Fruit fly (Drosophila melanogaster): ENCODE measurements around the gene Synd.

dm6 chr3R:20835531-20835930 lies 2.9 kb downstream of the Synd start:
- TF ChIP-seq CG34367 (tag; optimal IDR thresholded peaks at IDR 0.05) (no peak), CG4496 (GFP tag; IDR thresholded peaks at IDR 0.05) (no peak), CG12605 (GFP tag; IDR thresholded peaks at IDR 0.05) (no peak), CG9948 (tag; optimal IDR thresholded peaks at IDR 0.05) (no peak), CG14655 (GFP tag; optimal IDR thresholded peaks at IDR 0.05) (no peak), Pif1B (GFP tag; optimal IDR thresholded peaks at IDR 0.05) (peak; percentile 18), Snoo (tag; optimal IDR thresholded peaks at IDR 0.05) (peak; percentile 6), EcR (GFP tag; optimal IDR thresholded peaks at IDR 0.05) (peak; percentile 36), CG8301 (tag; optimal IDR thresholded peaks at IDR 0.05) (no peak), fd96Ca (GFP tag; IDR thresholded peaks at IDR 0.05) (no peak), CG32121 (GFP tag; IDR thresholded peaks at IDR 0.05) (no peak), rn (GFP tag; IDR thresholded peaks at IDR 0.05) (no peak), Pif1A (GFP tag; optimal IDR thresholded peaks at IDR 0.05) (no peak), CG13204 (GFP tag; optimal IDR thresholded peaks at IDR 0.05) (no peak)

All from whole organism, pupa.